Worm (Caenorhabditis elegans) whole organism, midembryonic: ENCODE data around the gene lag-1.

Experiments used
- T22C8.4 ChIP-seq: fragments of 200-800 bp; sonication (Bioruptor generic); IDR thresholded peaks from 2 replicates; pipeline ENCODE4 v1.3.6; 2022; ENCODE audit warnings: missing genetic modification characterization, missing compliant biosample characterization
- cog-1 ChIP-seq: sonication (generic microtip); optimal IDR thresholded peaks from 2 replicates; lab custom pipeline; 2016; ENCODE audit warnings: missing genetic modification characterization, missing compliant biosample characterization
- flt-1 ChIP-seq: fragments of 200-800 bp; sonication (Bioruptor generic); IDR thresholded peaks from 2 replicates; pipeline ENCODE4 v1.3.6; 2022; ENCODE audit warnings: missing genetic modification characterization, missing compliant biosample characterization
- klf-2 ChIP-seq: fragments of 200-800 bp; sonication (Bioruptor generic); conservative IDR thresholded peaks from 2 replicates; pipeline ENCODE4 v1.3.6; 2022; ENCODE audit warnings: missing genetic modification reagents, missing genetic modification characterization, missing compliant biosample characterization
- med-1 ChIP-seq: sonication (generic microtip); optimal IDR thresholded peaks from 2 replicates; lab custom pipeline; 2017; ENCODE audit warnings: missing genetic modification characterization, mild to moderate bottlenecking, missing compliant biosample characterization, antibody characterized with exemption, missing genetic modification reagents; ENCODE audit not compliant: insufficient read depth
- ref-1 ChIP-seq: fragments of 200-800 bp; sonication (Bioruptor generic); conservative IDR thresholded peaks from 2 replicates; pipeline ENCODE4 v1.3.6; 2022; ENCODE audit warnings: missing genetic modification reagents, missing genetic modification characterization, missing compliant biosample characterization
- ztf-23 ChIP-seq: fragments of 200-800 bp; sonication (Bioruptor generic); IDR thresholded peaks from 2 replicates; pipeline ENCODE4 v1.3.6; 2022; ENCODE audit warnings: missing genetic modification reagents, missing genetic modification characterization, missing compliant biosample characterization
- ztf-29 ChIP-seq: fragments of 200-800 bp; sonication (Bioruptor generic); IDR thresholded peaks from 2 replicates; pipeline ENCODE4 v1.3.6; 2022; ENCODE audit warnings: missing genetic modification reagents, missing genetic modification characterization, missing compliant biosample characterization

DNA sequence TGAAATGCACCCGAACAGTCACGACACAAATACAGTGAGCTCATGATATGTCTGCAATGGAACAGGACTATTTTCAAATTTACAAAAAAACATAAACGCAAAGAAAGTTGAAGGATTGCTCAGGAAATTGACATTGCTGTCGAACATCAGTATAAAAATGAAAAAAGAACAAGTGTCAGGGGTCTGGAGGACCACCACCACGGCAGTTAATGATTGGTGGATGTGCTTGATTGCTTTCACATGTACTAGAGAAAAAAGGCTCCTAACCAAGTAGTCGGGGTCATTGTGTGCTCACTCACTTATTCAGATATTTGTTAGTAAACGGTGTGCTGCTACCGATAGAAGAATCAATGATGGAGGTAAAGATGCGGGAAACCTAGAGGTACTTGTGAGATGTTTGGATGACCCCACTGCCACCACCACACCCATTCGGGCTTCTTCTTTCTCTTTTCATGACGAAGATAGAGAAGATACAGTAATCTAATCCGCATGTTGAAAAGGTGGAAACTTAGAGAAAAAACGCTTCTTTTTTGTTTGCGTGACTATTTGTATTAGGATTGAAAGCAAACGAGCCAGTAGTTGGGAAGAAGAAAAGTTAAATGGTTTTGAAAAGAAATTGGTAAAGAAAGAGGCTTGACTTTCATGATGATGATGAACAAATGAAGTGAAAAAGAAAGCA lies 32.2 kb downstream of the lag-1 start, which contains the start of gene M03D4.4:
- TF ChIP-seq ref-1 (no peak), flt-1 (GFP tag; lab: Robert Waterston, UW) (no peak), ztf-23 (no peak), klf-2 (GFP tag; lab: Robert Waterston, UW) (no peak), cog-1 (tag; lab: Kevin White, UChicago) (no peak), ztf-29 (no peak), T22C8.4 (GFP tag; lab: Robert Waterston, UW) (no peak), med-1 (GFP tag; lab: Kevin White, UChicago) (no peak)
